Worm (Caenorhabditis elegans) whole organism, late embryonic: Measurements from ENCODE around the gene F32D8.1.

Source experiments
- C08G9.2 ChIP-seq: sonication (generic microtip); optimal IDR thresholded peaks from 2 replicates; lab custom pipeline; 2016; ENCODE audit warnings: mild to moderate bottlenecking, missing genetic modification characterization, moderate library complexity, missing compliant biosample characterization
- F13H6.1 ChIP-seq: sonication (generic microtip); optimal IDR thresholded peaks from 2 replicates; lab custom pipeline; 2016; ENCODE audit warnings: missing genetic modification characterization, missing compliant biosample characterization
- K02D7.2 ChIP-seq: sonication (generic microtip); optimal IDR thresholded peaks from 2 replicates; lab custom pipeline; 2017; ENCODE audit warnings: mild to moderate bottlenecking, missing genetic modification characterization, missing compliant biosample characterization
- Y22D7AL.16 ChIP-seq: sonication (generic microtip); optimal IDR thresholded peaks from 2 replicates; lab custom pipeline; 2016; ENCODE audit warnings: missing genetic modification characterization, missing compliant biosample characterization
- ahr-1 ChIP-seq: sonication (generic microtip); optimal IDR thresholded peaks from 2 replicates; lab custom pipeline; 2016; ENCODE audit warnings: missing genetic modification characterization, missing compliant biosample characterization
- ama-1 ChIP-seq: fragments of 150-350 bp; optimal IDR thresholded peaks from 2 replicates; lab custom pipeline; 2014
- ceh-14 ChIP-seq: sonication (generic microtip); optimal IDR thresholded peaks from 2 replicates; lab custom pipeline; 2016; ENCODE audit warnings: missing genotype, missing genetic modification characterization, missing compliant biosample characterization
- ceh-18 ChIP-seq: sonication (generic microtip); optimal IDR thresholded peaks from 2 replicates; lab custom pipeline; 2016; ENCODE audit warnings: missing genetic modification characterization, missing compliant biosample characterization
- ceh-19 ChIP-seq: fragments of 200-800 bp; sonication (Bioruptor generic); optimal IDR thresholded peaks from 2 replicates; lab custom pipeline; 2018; ENCODE audit warnings: mild to moderate bottlenecking, missing genetic modification characterization, missing compliant biosample characterization
- ceh-30 ChIP-seq: fragments of 150-350 bp; optimal IDR thresholded peaks from 2 replicates; lab custom pipeline; 2014; ENCODE audit warnings: missing biosample characterization, missing genetic modification characterization
- ceh-31 ChIP-seq: sonication (generic microtip); optimal IDR thresholded peaks from 2 replicates; lab custom pipeline; 2016; ENCODE audit warnings: missing genetic modification characterization, missing compliant biosample characterization
- ceh-34 ChIP-seq: sonication (generic microtip); optimal IDR thresholded peaks from 2 replicates; lab custom pipeline; 2016; ENCODE audit warnings: mild to moderate bottlenecking, missing genetic modification characterization, missing compliant biosample characterization
- che-1 ChIP-seq: sonication (generic microtip); optimal IDR thresholded peaks from 2 replicates; lab custom pipeline; 2016; ENCODE audit warnings: mild to moderate bottlenecking, missing genetic modification characterization, missing compliant biosample characterization
- dmd-4 ChIP-seq: sonication (generic microtip); optimal IDR thresholded peaks from 2 replicates; lab custom pipeline; 2016; ENCODE audit warnings: borderline replicate concordance, missing genetic modification characterization, missing compliant biosample characterization
- dve-1 ChIP-seq: sonication (generic microtip); optimal IDR thresholded peaks from 2 replicates; lab custom pipeline; 2017; ENCODE audit warnings: antibody characterized with exemption, mild to moderate bottlenecking, missing genetic modification characterization, missing compliant biosample characterization
- eyg-1 ChIP-seq: sonication (generic microtip); optimal IDR thresholded peaks from 2 replicates; lab custom pipeline; 2016; ENCODE audit warnings: missing genotype, missing genetic modification characterization, missing compliant biosample characterization
- fkh-10 ChIP-seq: fragments of 150-350 bp; optimal IDR thresholded peaks from 2 replicates; lab custom pipeline; 2014; ENCODE audit warnings: missing biosample characterization, missing genetic modification reagents, missing genetic modification characterization
- hlh-30 ChIP-seq: sonication (generic microtip); optimal IDR thresholded peaks from 2 replicates; lab custom pipeline; 2017; ENCODE audit warnings: antibody characterized with exemption, missing genetic modification characterization, missing compliant biosample characterization; ENCODE audit not compliant: insufficient read depth
- hlh-6 ChIP-seq: sonication (generic microtip); optimal IDR thresholded peaks from 2 replicates; lab custom pipeline; 2016; ENCODE audit warnings: missing genotype, missing genetic modification characterization, missing compliant biosample characterization
- hlh-8 ChIP-seq: sonication (generic microtip); optimal IDR thresholded peaks from 2 replicates; lab custom pipeline; 2016; ENCODE audit warnings: missing genotype, missing genetic modification characterization, missing compliant biosample characterization
- mec-3 ChIP-seq: sonication (generic microtip); optimal IDR thresholded peaks from 2 replicates; lab custom pipeline; 2016; ENCODE audit warnings: borderline replicate concordance, missing genetic modification characterization, missing compliant biosample characterization
- nfya-1 ChIP-seq: sonication (generic microtip); optimal IDR thresholded peaks from 2 replicates; lab custom pipeline; 2017; ENCODE audit warnings: missing genetic modification characterization, mild to moderate bottlenecking, missing compliant biosample characterization, antibody characterized with exemption, moderate library complexity
- odd-2 ChIP-seq: sonication (generic microtip); optimal IDR thresholded peaks from 2 replicates; lab custom pipeline; 2017; ENCODE audit warnings: antibody characterized with exemption, mild to moderate bottlenecking, missing genetic modification characterization, missing compliant biosample characterization
- pag-3 ChIP-seq: sonication (generic microtip); optimal IDR thresholded peaks from 2 replicates; lab custom pipeline; 2016; ENCODE audit warnings: missing compliant biosample characterization, missing genetic modification characterization, borderline replicate concordance
- pha-2 ChIP-seq: sonication (generic microtip); optimal IDR thresholded peaks from 2 replicates; lab custom pipeline; 2017; ENCODE audit warnings: mild to moderate bottlenecking, missing genetic modification characterization, missing compliant biosample characterization
- pros-1 ChIP-seq: fragments of 150-350 bp; optimal IDR thresholded peaks from 2 replicates; lab custom pipeline; 2014; ENCODE audit warnings: missing biosample characterization, missing genetic modification reagents, missing genetic modification characterization
- ref-2 ChIP-seq: sonication (generic microtip); optimal IDR thresholded peaks from 2 replicates; lab custom pipeline; 2016; ENCODE audit warnings: missing genetic modification characterization, missing compliant biosample characterization
- rnt-1 ChIP-seq: sonication (generic microtip); optimal IDR thresholded peaks from 2 replicates; lab custom pipeline; 2016; ENCODE audit warnings: missing genetic modification characterization, missing compliant biosample characterization
- sdc-2 ChIP-seq: sonication (generic microtip); optimal IDR thresholded peaks from 2 replicates; lab custom pipeline; 2016; ENCODE audit warnings: missing genotype, missing genetic modification characterization, missing compliant biosample characterization
- tbx-2 ChIP-seq: sonication (generic microtip); optimal IDR thresholded peaks from 2 replicates; lab custom pipeline; 2016; ENCODE audit warnings: missing genetic modification characterization, missing compliant biosample characterization
- ttx-3 ChIP-seq: sonication (generic microtip); optimal IDR thresholded peaks from 2 replicates; lab custom pipeline; 2016; ENCODE audit warnings: missing genetic modification reagents, missing genetic modification characterization, missing compliant biosample characterization
- unc-3 ChIP-seq, 2 experiments: fragments of 200-800 bp in 1 of 2; sonication (Bioruptor generic) in 1 of 2; sonication (generic microtip) in 1 of 2; conservative IDR thresholded peaks in 1 of 2; optimal IDR thresholded peaks in 1 of 2; 2 replicates each; pipeline versions ENCODE4 v1.3.6 to Lab custom; 2016 to 2022; ENCODE audit warnings: missing compliant biosample characterization in 2 of 2, missing genetic modification characterization in 2 of 2, missing genetic modification reagents in 1 of 2
- unc-42 ChIP-seq: sonication (generic microtip); optimal IDR thresholded peaks from 2 replicates; lab custom pipeline; 2016; ENCODE audit warnings: missing genotype, missing genetic modification characterization, missing compliant biosample characterization
- ztf-16 ChIP-seq: sonication (generic microtip); optimal IDR thresholded peaks from 2 replicates; lab custom pipeline; 2017; ENCODE audit warnings: missing genetic modification characterization, missing compliant biosample characterization

F32D8.1 gene

ce11 chrV:10867586-10867985 is 13.0 kb upstream of the F32D8.1 start:
- TF ChIP-seq hlh-30 (tag; lab: Kevin White, UChicago) (peak; percentile 42), ceh-30 (tag; lab: Kevin White, UChicago) (no peak), unc-3 (GFP tag; conservative IDR thresholded peaks at IDR 0.05; lab: Robert Waterston, UW) (no peak), unc-3 (tag; optimal IDR thresholded peaks at IDR 0.05; lab: Kevin White, UChicago) (no peak), dmd-4 (tag; lab: Kevin White, UChicago) (no peak)

DNA sequence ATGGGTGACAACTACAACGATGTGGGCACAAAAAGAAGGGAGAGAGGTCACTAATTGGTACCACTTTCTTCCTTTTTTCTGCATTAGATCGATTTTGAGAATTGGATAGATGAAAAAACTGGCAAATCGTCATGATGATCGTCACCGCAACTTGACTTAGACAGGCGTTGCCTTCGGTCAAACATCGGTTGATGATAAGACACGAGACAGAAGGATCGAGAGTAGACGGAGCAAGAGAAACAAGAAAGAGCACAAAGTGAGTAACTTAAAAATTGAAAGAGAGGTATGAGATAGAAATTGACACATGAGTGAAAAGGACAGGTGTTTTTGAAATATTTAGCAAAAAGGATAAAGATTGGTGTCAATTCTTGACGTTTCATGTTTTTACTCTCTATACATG is 10.6 kb upstream of the F32D8.1 start:
- no peak for TF ChIP-seq K02D7.2 (tag; lab: Kevin White, UChicago)
- no peak for TF ChIP-seq unc-42 (tag; lab: Kevin White, UChicago)
- TF ChIP-seq odd-2 = no peak
- no peak for TF ChIP-seq ttx-3 (tag; lab: Kevin White, UChicago)
- TF ChIP-seq sdc-2 (tag; lab: Kevin White, UChicago) = no peak
- TF ChIP-seq dve-1 = no peak
- TF ChIP-seq eyg-1 (tag; lab: Kevin White, UChicago) = no peak

DNA sequence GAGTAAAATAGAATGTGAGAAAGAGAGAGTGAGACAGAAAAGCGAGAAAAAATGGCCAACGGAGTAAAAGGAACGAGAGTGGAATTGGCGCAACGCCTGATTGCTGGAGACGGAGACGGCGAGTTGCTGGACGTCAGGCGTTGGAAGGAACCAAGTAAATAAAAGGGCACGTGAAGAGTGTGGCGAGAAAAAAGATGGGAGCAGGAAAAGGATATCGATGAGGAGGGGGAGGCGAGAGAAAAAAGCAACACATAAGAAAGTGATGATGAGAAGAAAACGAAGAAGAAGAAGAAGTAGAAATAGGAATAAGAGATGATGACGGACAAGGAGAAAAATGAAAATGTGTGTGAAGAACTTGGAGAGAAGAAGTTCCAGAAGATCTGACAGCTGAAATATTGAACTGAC is 9.2 kb upstream of the F32D8.1 start:
- TF ChIP-seq Y22D7AL.16 (no peak), C08G9.2 (peak; percentile 29), ceh-14 (peak; percentile 35), mec-3 (no peak), pros-1 (tag; lab: Kevin White, UChicago) (peak; percentile 12), sdc-2 (tag; lab: Kevin White, UChicago) (peak; percentile 22), ceh-19 (no peak), fkh-10 (GFP tag; lab: Kevin White, UChicago) (peak; percentile 17), hlh-30 (tag; lab: Kevin White, UChicago) (peak; percentile 45), ceh-34 (no peak), ceh-31 (tag; lab: Kevin White, UChicago) (peak; percentile 58), unc-42 (tag; lab: Kevin White, UChicago) (peak; percentile 88), nfya-1 (tag; lab: Kevin White, UChicago) (peak; percentile 47), tbx-2 (tag; lab: Kevin White, UChicago) (peak; percentile 20), pha-2 (tag; lab: Kevin White, UChicago) (no peak), F13H6.1 (tag; lab: Kevin White, UChicago) (peak; percentile 3), ama-1 (lab: Kevin White, UChicago) (no peak), ceh-18 (tag; lab: Kevin White, UChicago) (peak; percentile 81)

DNA sequence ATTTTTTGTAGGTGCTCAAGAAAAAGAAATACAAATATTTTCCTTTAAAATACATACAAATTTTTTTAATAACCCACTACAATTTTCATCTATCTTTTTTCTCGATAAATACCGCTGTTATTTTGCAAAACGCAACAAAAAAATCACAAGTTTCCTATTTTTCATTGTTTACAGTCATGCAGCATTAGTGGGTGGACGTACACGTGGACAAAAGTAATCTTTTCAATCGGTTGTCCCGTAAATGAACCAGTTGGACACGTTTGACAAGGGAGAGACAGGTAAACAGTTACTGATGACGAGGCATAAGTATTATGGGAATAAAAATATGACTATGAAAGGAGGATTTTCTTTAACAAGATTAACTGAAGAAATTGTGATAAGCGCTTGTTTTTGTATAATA is 7.4 kb upstream of the F32D8.1 start:
- TF ChIP-seq nfya-1 (tag; lab: Kevin White, UChicago) (no peak), ceh-31 (tag; lab: Kevin White, UChicago) (no peak), che-1 (tag; lab: Kevin White, UChicago) (no peak), F13H6.1 (tag; lab: Kevin White, UChicago) (no peak), pag-3 (no peak), dmd-4 (tag; lab: Kevin White, UChicago) (no peak), ztf-16 (no peak), rnt-1 (tag; lab: Kevin White, UChicago) (no peak), hlh-6 (no peak), ceh-34 (no peak), eyg-1 (tag; lab: Kevin White, UChicago) (no peak), ahr-1 (tag; lab: Kevin White, UChicago) (no peak), hlh-8 (no peak), ref-2 (tag; lab: Kevin White, UChicago) (no peak), unc-42 (tag; lab: Kevin White, UChicago) (no peak)
